Worm (Caenorhabditis elegans): ENCODE measurements around the gene ucr-1.
A peak's percentile ranks its signal among the peaks of the same experiment; 100 is the strongest.

- TF ChIP-seq Y67H2A.10 (GFP tag; conservative IDR thresholded peaks at IDR 0.05) (no peak), unc-62 (GFP tag; optimal IDR thresholded peaks at IDR 0.05) (no peak), hlh-26 (GFP tag; conservative IDR thresholded peaks at IDR 0.05) (no peak), chd-7 (tag; optimal IDR thresholded peaks at IDR 0.05) (no peak), lir-1 (GFP tag; conservative IDR thresholded peaks at IDR 0.05) (0 out of 2 replicates have a peak, but pooled peaks have one; percentile 28), snpc-1.1 (tag; optimal IDR thresholded peaks at IDR 0.05; ENCODE audit: insufficient read depth) (no peak), tbx-9 (tag; optimal IDR thresholded peaks at IDR 0.05; ENCODE audit: borderline replicate concordance) (no peak), ets-4 (GFP tag; optimal IDR thresholded peaks at IDR 0.05) (no peak), F57C9.4 (tag; optimal IDR thresholded peaks at IDR 0.05) (no peak)
These were observed 41.1 kb upstream of the ucr-1 start for ce11 chrIII:5550844-5551243.
